Fruit fly (Drosophila melanogaster): Measurements from ENCODE around the gene CG43693.
A peak's percentile ranks its signal among the peaks of the same experiment; 100 is the strongest.

The CG43693 gene

dm6 chr3L:11009000-11009794, 42.0 kb downstream of the CG43693 start, which contains the start of gene klu (continued):
- TF ChIP-seq net (GFP tag; optimal IDR thresholded peaks at IDR 0.05): peak; percentile 62
- peak; percentile 29 for TF ChIP-seq CG34406 (GFP tag; optimal IDR thresholded peaks at IDR 0.05)
- peak; percentile 76 to 78 for TF ChIP-seq ss (GFP tag; optimal IDR thresholded peaks at IDR 0.05)
- peak; percentile 31 for TF ChIP-seq CG6854 (GFP tag; optimal IDR thresholded peaks at IDR 0.05)
- peak; percentile 54 for TF ChIP-seq CG1621 (tag; optimal IDR thresholded peaks at IDR 0.05)
- TF ChIP-seq acj6 (GFP tag; optimal IDR thresholded peaks at IDR 0.05): no peak
- peak; percentile 24 for TF ChIP-seq Lpt (GFP tag; optimal IDR thresholded peaks at IDR 0.05)
- TF ChIP-seq lz (GFP tag; optimal IDR thresholded peaks at IDR 0.05): peak; percentile 24
- TF ChIP-seq Met (GFP tag; optimal IDR thresholded peaks at IDR 0.05): peak; percentile 11
- peak; percentile 90 for TF ChIP-seq eg (GFP tag; IDR thresholded peaks at IDR 0.05)
- no peak for TF ChIP-seq Sox15 (GFP tag; optimal IDR thresholded peaks at IDR 0.05)
- TF ChIP-seq CG15336 (GFP tag; IDR thresholded peaks at IDR 0.05): peak; percentile 71
- peak in 1 of 2 experiments; percentile 9 for TF ChIP-seq salr (GFP tag; optimal IDR thresholded peaks at IDR 0.05)
- peak; percentile 52 for TF ChIP-seq Eip93F (GFP tag; optimal IDR thresholded peaks at IDR 0.05)
- peak; percentile 20 for TF ChIP-seq achi (GFP tag; optimal IDR thresholded peaks at IDR 0.05)

dm6 chr3L:11007786-11008185, 43.4 kb downstream of the CG43693 start:
- TF ChIP-seq CG3919 (GFP tag; optimal IDR thresholded peaks at IDR 0.05) (no peak), svp (GFP tag) (peak; percentile 97), CG6792 (GFP tag; optimal IDR thresholded peaks at IDR 0.05) (no peak), ss (GFP tag; optimal IDR thresholded peaks at IDR 0.05) (no peak), lz (GFP tag; optimal IDR thresholded peaks at IDR 0.05) (no peak)

dm6 chr3L:11006433-11006832, 44.7 kb downstream of the CG43693 start:
- TF ChIP-seq CG15336 (GFP tag; IDR thresholded peaks at IDR 0.05): no peak
- TF ChIP-seq CG6792 (GFP tag; optimal IDR thresholded peaks at IDR 0.05): no peak
- TF ChIP-seq CG3032 (tag; optimal IDR thresholded peaks at IDR 0.05): no peak
- peak; percentile 19 for TF ChIP-seq esn (GFP tag; optimal IDR thresholded peaks at IDR 0.05)
- TF ChIP-seq CG8119 (GFP tag; IDR thresholded peaks at IDR 0.05): no peak
- no peak for TF ChIP-seq pdm3 (GFP tag; optimal IDR thresholded peaks at IDR 0.05)
- TF ChIP-seq CG6808 (GFP tag; optimal IDR thresholded peaks at IDR 0.05): peak; percentile 13
- no peak for TF ChIP-seq Eip93F (GFP tag; optimal IDR thresholded peaks at IDR 0.05)
- no peak for TF ChIP-seq cyc (GFP tag; optimal IDR thresholded peaks at IDR 0.05)
- no peak for TF ChIP-seq fd59A (GFP tag; optimal IDR thresholded peaks at IDR 0.05)
- no peak for TF ChIP-seq CG4318 (GFP tag; optimal IDR thresholded peaks at IDR 0.05)
- no peak for TF ChIP-seq Hr38 (GFP tag; optimal IDR thresholded peaks at IDR 0.05)
- no peak for TF ChIP-seq CG31627 (GFP tag; optimal IDR thresholded peaks at IDR 0.05)
- no peak for TF ChIP-seq net (GFP tag; optimal IDR thresholded peaks at IDR 0.05)
- peak; percentile 60 for TF ChIP-seq svp (GFP tag)
- no peak for TF ChIP-seq CG6854 (GFP tag; optimal IDR thresholded peaks at IDR 0.05)
- peak; percentile 19 for TF ChIP-seq Met (GFP tag; optimal IDR thresholded peaks at IDR 0.05)
- no peak for TF ChIP-seq Eip75B (GFP tag; optimal IDR thresholded peaks at IDR 0.05)
- no peak for TF ChIP-seq dsx (GFP tag; optimal IDR thresholded peaks at IDR 0.05; ENCODE audit: poor library complexity, severe bottlenecking)
- TF ChIP-seq CG9139 (GFP tag; optimal IDR thresholded peaks at IDR 0.05): peak; percentile 3
- TF ChIP-seq CG8319 (GFP tag; optimal IDR thresholded peaks at IDR 0.05): no peak
- TF ChIP-seq CG11902 (GFP tag; optimal IDR thresholded peaks at IDR 0.05): no peak
- TF ChIP-seq CG11762 (GFP tag; optimal IDR thresholded peaks at IDR 0.05; ENCODE audit: insufficient read depth): no peak
- peak; percentile 69 for TF ChIP-seq Eip78C (GFP tag)
- no peak for TF ChIP-seq CG3919 (GFP tag; optimal IDR thresholded peaks at IDR 0.05)
- TF ChIP-seq achi (GFP tag; optimal IDR thresholded peaks at IDR 0.05): no peak
- peak; percentile 33 for TF ChIP-seq CG8632 (GFP tag; optimal IDR thresholded peaks at IDR 0.05)
- TF ChIP-seq CG6276 (GFP tag; optimal IDR thresholded peaks at IDR 0.05): no peak
- peak; percentile 39 for TF ChIP-seq CG34406 (GFP tag; optimal IDR thresholded peaks at IDR 0.05)
- no peak for TF ChIP-seq Gug (GFP tag; IDR thresholded peaks at IDR 0.05)
- TF ChIP-seq topi (GFP tag; optimal IDR thresholded peaks at IDR 0.05): no peak
- no peak for TF ChIP-seq Smox (GFP tag; optimal IDR thresholded peaks at IDR 0.05)
- no peak for TF ChIP-seq Sox102F (GFP tag; optimal IDR thresholded peaks at IDR 0.05)
- no peak for TF ChIP-seq lz (GFP tag; optimal IDR thresholded peaks at IDR 0.05)
- peak; percentile 14 to 32 for TF ChIP-seq ss (GFP tag; optimal IDR thresholded peaks at IDR 0.05)
- no peak for TF ChIP-seq eg (GFP tag; IDR thresholded peaks at IDR 0.05)
- TF ChIP-seq fkh (GFP tag; optimal IDR thresholded peaks at IDR 0.05): no peak
- TF ChIP-seq Hr4 (GFP tag; optimal IDR thresholded peaks at IDR 0.05): no peak
- TF ChIP-seq CG11294 (GFP tag; IDR thresholded peaks at IDR 0.05): no peak
- no peak for TF ChIP-seq salr (GFP tag; optimal IDR thresholded peaks at IDR 0.05)
- TF ChIP-seq Sox14 (GFP tag; optimal IDR thresholded peaks at IDR 0.05): peak; percentile 32
